Fruit fly (Drosophila melanogaster) whole organism, embryonic: ENCODE data around the gene Frmd5.

Experiments
- ATbp ChIP-seq: fragments of 200-800 bp; sonication (Bioruptor generic); optimal IDR thresholded peaks from 2 replicates; lab custom pipeline; 2017; ENCODE audit warnings: missing biosample characterization, mild to moderate bottlenecking, missing genetic modification characterization, missing genetic modification reagents
- Ada2b ChIP-seq: fragments of 200-800 bp; sonication (Bioruptor generic); IDR thresholded peaks from 2 replicates; pipeline ENCODE4 v1.3.6; 2022; ENCODE audit warnings: missing biosample characterization, missing genetic modification characterization
- Aef1 ChIP-seq: fragments of 200-800 bp; sonication (Bioruptor generic); IDR thresholded peaks from 3 replicates; pipeline ENCODE4 v1.3.6; 2022; ENCODE audit warnings: missing biosample characterization, missing genetic modification characterization
- Antp ChIP-seq: fragments of 200-800 bp; sonication (Bioruptor generic); optimal IDR thresholded peaks from 3 replicates; lab custom pipeline; 2016; ENCODE audit warnings: missing biosample characterization, missing genetic modification characterization
- CG11456 ChIP-seq: fragments of 200-800 bp; sonication (Bioruptor generic); IDR thresholded peaks from 3 replicates; pipeline ENCODE4 v1.3.6; 2022; ENCODE audit warnings: missing biosample characterization, missing genetic modification characterization
- CG1233 ChIP-seq: fragments of 200-800 bp; sonication (Bioruptor generic); optimal IDR thresholded peaks from 4 replicates; lab custom pipeline; 2018; ENCODE audit warnings: missing biosample characterization, mild to moderate bottlenecking, missing genetic modification characterization
- CG12744 ChIP-seq: fragments of 200-800 bp; sonication (Bioruptor generic); optimal IDR thresholded peaks from 2 replicates; lab custom pipeline; 2016; ENCODE audit warnings: missing biosample characterization, missing genetic modification characterization
- CG15601 ChIP-seq: fragments of 200-800 bp; sonication (Bioruptor generic); optimal IDR thresholded peaks from 3 replicates; lab custom pipeline; 2019; ENCODE audit warnings: missing biosample characterization, mild to moderate bottlenecking, missing genetic modification characterization, moderate library complexity
- CG15696 ChIP-seq: fragments of 200-800 bp; sonication (Bioruptor generic); optimal IDR thresholded peaks from 2 replicates; lab custom pipeline; 2019; ENCODE audit warnings: missing biosample characterization, mild to moderate bottlenecking, missing genetic modification characterization, moderate library complexity
- CG1603 ChIP-seq: fragments of 200-800 bp; sonication (Bioruptor generic); optimal IDR thresholded peaks from 2 replicates; lab custom pipeline; 2019; ENCODE audit warnings: missing biosample characterization, mild to moderate bottlenecking, missing genetic modification characterization, moderate library complexity
- CG17385 ChIP-seq: fragments of 200-800 bp; sonication (Bioruptor generic); optimal IDR thresholded peaks from 3 replicates; lab custom pipeline; 2018; ENCODE audit warnings: missing biosample characterization, mild to moderate bottlenecking, missing genetic modification characterization
- CG17568 ChIP-seq: fragments of 200-800 bp; sonication (Bioruptor generic); optimal IDR thresholded peaks from 2 replicates; lab custom pipeline; 2018; ENCODE audit warnings: missing biosample characterization, mild to moderate bottlenecking, missing genetic modification characterization, moderate library complexity
- CG17912 ChIP-seq: fragments of 200-800 bp; sonication (Bioruptor generic); optimal IDR thresholded peaks from 2 replicates; lab custom pipeline; 2018; ENCODE audit warnings: missing biosample characterization, mild to moderate bottlenecking, missing genetic modification characterization
- CG2202 ChIP-seq: fragments of 200-800 bp; sonication (Bioruptor generic); optimal IDR thresholded peaks from 2 replicates; lab custom pipeline; 2018; ENCODE audit warnings: missing biosample characterization, mild to moderate bottlenecking, missing genetic modification characterization
- CG32532 ChIP-seq: fragments of 200-800 bp; sonication (Bioruptor generic); IDR thresholded peaks from 2 replicates; pipeline ENCODE4 v1.3.6; 2022; ENCODE audit warnings: missing biosample characterization, missing genetic modification characterization
- CG3281 ChIP-seq: fragments of 200-800 bp; sonication (Bioruptor generic); optimal IDR thresholded peaks from 3 replicates; lab custom pipeline; 2017; ENCODE audit warnings: missing biosample characterization, mild to moderate bottlenecking, missing genetic modification characterization
- CG3407 ChIP-seq: fragments of 200-800 bp; sonication (Bioruptor generic); optimal IDR thresholded peaks from 2 replicates; lab custom pipeline; 2018; ENCODE audit warnings: missing biosample characterization, mild to moderate bottlenecking, missing genetic modification characterization
- CG34422 ChIP-seq: fragments of 200-800 bp; sonication (Bioruptor generic); IDR thresholded peaks from 3 replicates; pipeline ENCODE4 v1.3.6; 2022; ENCODE audit warnings: missing biosample characterization, missing genetic modification characterization
- CG5245 ChIP-seq: fragments of 200-800 bp; sonication (Bioruptor generic); optimal IDR thresholded peaks from 3 replicates; lab custom pipeline; 2016; ENCODE audit warnings: missing biosample characterization, missing genetic modification characterization
- CG7786 ChIP-seq: fragments of 200-800 bp; sonication (Bioruptor generic); optimal IDR thresholded peaks from 2 replicates; lab custom pipeline; 2016; ENCODE audit warnings: missing biosample characterization, missing genetic modification characterization
- CG8089 ChIP-seq: fragments of 200-800 bp; sonication (Bioruptor generic); optimal IDR thresholded peaks from 3 replicates; lab custom pipeline; 2016; ENCODE audit warnings: missing biosample characterization, missing genetic modification characterization
- CHES-1-like ChIP-seq: fragments of 200-800 bp; sonication (Bioruptor generic); optimal IDR thresholded peaks from 2 replicates; lab custom pipeline; 2016; ENCODE audit warnings: missing biosample characterization, missing genetic modification characterization
- D ChIP-seq, 2 experiments: fragments of 200-800 bp in 1 of 2; fragments of >200 bp in 1 of 2; sonication (Bioruptor generic) in 1 of 2; optimal IDR thresholded peaks; 2 replicates in 1 of 2; 3 replicates in 1 of 2; lab custom pipeline; 2017; ENCODE audit warnings: mild to moderate bottlenecking in 1 of 2, missing biosample characterization in 1 of 2, missing genetic modification characterization in 1 of 2, missing genetic modification reagents in 1 of 2
- Dek ChIP-seq: fragments of 200-800 bp; sonication (Bioruptor generic); optimal IDR thresholded peaks from 3 replicates; lab custom pipeline; 2019; ENCODE audit warnings: missing biosample characterization, mild to moderate bottlenecking, missing genetic modification characterization, moderate library complexity
- Dp ChIP-seq: fragments of 200-800 bp; sonication (Bioruptor generic); optimal IDR thresholded peaks from 2 replicates; lab custom pipeline; 2018; ENCODE audit warnings: missing biosample characterization, mild to moderate bottlenecking, missing genetic modification characterization, moderate library complexity
- Fer1 ChIP-seq: fragments of 200-800 bp; sonication (Bioruptor generic); optimal IDR thresholded peaks from 2 replicates; lab custom pipeline; 2017; ENCODE audit warnings: missing biosample characterization, mild to moderate bottlenecking, missing genetic modification characterization
- Lhr ChIP-seq: fragments of 200-800 bp; sonication (Bioruptor generic); optimal IDR thresholded peaks from 3 replicates; lab custom pipeline; 2017; ENCODE audit warnings: mild to moderate bottlenecking, missing biosample characterization, missing genetic modification reagents, missing genetic modification characterization
- Oli ChIP-seq: fragments of 200-800 bp; sonication (Bioruptor generic); optimal IDR thresholded peaks from 2 replicates; lab custom pipeline; 2018; ENCODE audit warnings: missing biosample characterization, mild to moderate bottlenecking, missing genetic modification characterization, moderate library complexity
- Pdp1 ChIP-seq, 2 experiments: fragments of 200-800 bp; sonication (Bioruptor generic); optimal IDR thresholded peaks; 3 replicates each; lab custom pipeline; 2016; ENCODE audit warnings: missing biosample characterization in 2 of 2, missing genetic modification characterization in 2 of 2, mild to moderate bottlenecking in 1 of 2, moderate library complexity in 1 of 2
- ase ChIP-seq: fragments of 200-800 bp; sonication (Bioruptor generic); IDR thresholded peaks from 3 replicates; pipeline ENCODE4 v1.3.6; 2022; ENCODE audit warnings: missing biosample characterization, missing genetic modification characterization
- bab2 ChIP-seq: fragments of 200-800 bp; sonication (Bioruptor generic); optimal IDR thresholded peaks from 2 replicates; lab custom pipeline; 2016; ENCODE audit warnings: missing biosample characterization, missing genetic modification characterization
- chn ChIP-seq: fragments of 200-800 bp; sonication (Bioruptor generic); optimal IDR thresholded peaks from 2 replicates; lab custom pipeline; 2016; ENCODE audit warnings: missing biosample characterization, missing genetic modification characterization
- dmrt99B ChIP-seq: fragments of 200-800 bp; sonication (Bioruptor generic); optimal IDR thresholded peaks from 2 replicates; lab custom pipeline; 2018; ENCODE audit warnings: missing biosample characterization, mild to moderate bottlenecking, missing genetic modification characterization, moderate library complexity
- ems ChIP-seq: fragments of 200-800 bp; sonication (Bioruptor generic); optimal IDR thresholded peaks from 3 replicates; lab custom pipeline; 2016; ENCODE audit warnings: missing biosample characterization, missing genetic modification characterization
- klu ChIP-seq: fragments of 200-800 bp; sonication (Bioruptor generic); IDR thresholded peaks from 2 replicates; pipeline ENCODE4 v1.3.6; 2022; ENCODE audit warnings: missing biosample characterization, missing genetic modification characterization
- maf-S ChIP-seq: fragments of 200-800 bp; sonication (Bioruptor generic); optimal IDR thresholded peaks from 2 replicates; lab custom pipeline; 2016; ENCODE audit warnings: missing biosample characterization, missing genetic modification characterization
- odd ChIP-seq: fragments of 200-800 bp; sonication (Bioruptor generic); optimal IDR thresholded peaks from 2 replicates; lab custom pipeline; 2017; ENCODE audit warnings: missing biosample characterization, mild to moderate bottlenecking, missing genetic modification characterization
- pita ChIP-seq: fragments of 200-800 bp; sonication (Bioruptor generic); optimal IDR thresholded peaks from 2 replicates; lab custom pipeline; 2017; ENCODE audit warnings: missing biosample characterization, mild to moderate bottlenecking, missing genetic modification characterization
- sens ChIP-seq: fragments of 200-800 bp; sonication (Bioruptor generic); peaks from one replicate; lab custom pipeline; 2016; ENCODE audit warnings: missing biosample characterization, missing genetic modification characterization
- sug ChIP-seq: fragments of 200-800 bp; optimal IDR thresholded peaks from 2 replicates; lab custom pipeline; 2019; ENCODE audit warnings: missing biosample characterization, mild to moderate bottlenecking, missing genetic modification characterization, moderate library complexity
- yki ChIP-seq: fragments of >200 bp; optimal IDR thresholded peaks from 3 replicates; lab custom pipeline; 2018

Frmd5 gene

dm6 chr2L:10396877-10397587 lies 52.8 kb downstream of the Frmd5 start (continued):
- TF ChIP-seq CG8089 (no peak), CHES-1-like (GFP tag; lab: Kevin White, UChicago) (no peak), CG17568 (GFP tag; lab: Kevin White, UChicago) (no peak), CG1233 (GFP tag; lab: Kevin White, UChicago) (peak; percentile 1), pita (no peak), CG17912 (GFP tag; lab: Kevin White, UChicago) (no peak), CG15696 (tag; lab: Kevin White, UChicago) (no peak), CG32532 (GFP tag; lab: Robert Waterston, UW) (no peak), chn (GFP tag; lab: Kevin White, UChicago) (no peak), Oli (no peak), CG5245 (GFP tag; lab: Kevin White, UChicago) (no peak), CG7786 (GFP tag; lab: Kevin White, UChicago) (no peak), CG34422 (no peak), Aef1 (GFP tag; lab: Robert Waterston, UW) (no peak), D (optimal IDR thresholded peaks at IDR 0.05; lab: Kevin White, UChicago) (no peak), D (GFP tag; optimal IDR thresholded peaks at IDR 0.05; lab: Kevin White, UChicago) (no peak), CG3281 (GFP tag; lab: Kevin White, UChicago) (peak; percentile 5), CG17385 (GFP tag; lab: Kevin White, UChicago) (no peak), Antp (GFP tag; lab: Kevin White, UChicago) (no peak), odd (GFP tag; lab: Kevin White, UChicago) (peak; percentile 56), ATbp (GFP tag; lab: Kevin White, UChicago) (no peak), dmrt99B (tag; lab: Kevin White, UChicago) (no peak), CG1603 (tag; lab: Kevin White, UChicago) (no peak), Fer1 (GFP tag; lab: Kevin White, UChicago) (peak; percentile 49), sens (GFP tag; lab: Kevin White, UChicago) (peak; percentile 80), Lhr (GFP tag; lab: Kevin White, UChicago) (no peak), CG2202 (tag; lab: Kevin White, UChicago) (no peak), CG11456 (GFP tag; lab: Robert Waterston, UW) (no peak), CG15601 (tag; lab: Kevin White, UChicago) (no peak), Dp (GFP tag; lab: Kevin White, UChicago) (no peak), sug (no peak), Pdp1 (GFP tag; optimal IDR thresholded peaks at IDR 0.05; lab: Kevin White, UChicago) (peak in 1 of 2 experiments; percentile 74), bab2 (GFP tag; lab: Kevin White, UChicago) (no peak), ems (GFP tag; lab: Kevin White, UChicago) (no peak), ase (no peak), CG3407 (GFP tag; lab: Kevin White, UChicago) (no peak), yki (lab: Kevin White, UChicago) (no peak), Dek (tag; lab: Kevin White, UChicago) (no peak), CG12744 (GFP tag; lab: Kevin White, UChicago) (no peak), maf-S (GFP tag; lab: Kevin White, UChicago) (no peak), klu (GFP tag; lab: Robert Waterston, UW) (no peak), Ada2b (GFP tag; lab: Robert Waterston, UW) (no peak)
